Worm (Caenorhabditis elegans) whole organism, young adult: ENCODE results near the gene F38B7.2.

ENCODE experiments used
- C06A6.2 ChIP-seq: fragments of 200-800 bp; sonication (Bioruptor generic); conservative IDR thresholded peaks from 2 replicates; pipeline ENCODE4 v1.3.6; 2022; ENCODE audit warnings: missing genetic modification characterization, missing compliant biosample characterization
- F22D6.2 ChIP-seq: sonication (generic microtip); optimal IDR thresholded peaks from 2 replicates; lab custom pipeline; 2016; ENCODE audit warnings: mild to moderate bottlenecking, missing genetic modification characterization, missing compliant biosample characterization
- F23B12.7 ChIP-seq: sonication (generic microtip); optimal IDR thresholded peaks from 2 replicates; lab custom pipeline; 2017; ENCODE audit warnings: missing genetic modification characterization, mild to moderate bottlenecking, missing compliant biosample characterization, antibody characterized with exemption, moderate library complexity; ENCODE audit not compliant: insufficient read depth
- F33H1.4 ChIP-seq: fragments of 200-800 bp; sonication (Bioruptor generic); IDR thresholded peaks from 2 replicates; pipeline ENCODE4 v1.3.6; 2022; ENCODE audit warnings: missing genetic modification reagents, missing genetic modification characterization, missing compliant biosample characterization
- F37B4.10 ChIP-seq: fragments of 200-800 bp; sonication (Bioruptor generic); IDR thresholded peaks from 2 replicates; pipeline ENCODE4 v1.3.6; 2022; ENCODE audit warnings: missing genetic modification characterization, missing compliant biosample characterization
- F39B2.1 ChIP-seq: fragments of 200-800 bp; sonication (Bioruptor generic); IDR thresholded peaks from 2 replicates; pipeline ENCODE4 v1.3.6; 2022; ENCODE audit warnings: missing genetic modification reagents, missing genetic modification characterization, missing compliant biosample characterization
- F49E8.2 ChIP-seq: sonication (generic microtip); optimal IDR thresholded peaks from 3 replicates; lab custom pipeline; 2017; ENCODE audit warnings: missing genetic modification characterization, mild to moderate bottlenecking, missing compliant biosample characterization, antibody characterized with exemption, moderate library complexity; ENCODE audit not compliant: insufficient read depth
- F55B11.4 ChIP-seq: sonication (generic microtip); optimal IDR thresholded peaks from 2 replicates; lab custom pipeline; 2016; ENCODE audit warnings: missing compliant biosample characterization, missing genetic modification characterization, borderline replicate concordance; ENCODE audit not compliant: insufficient read depth
- F57A8.1 ChIP-seq: fragments of 200-800 bp; sonication (Bioruptor generic); optimal IDR thresholded peaks from 2 replicates; lab custom pipeline; 2018; ENCODE audit warnings: mild to moderate bottlenecking, missing genetic modification characterization, moderate library complexity, missing compliant biosample characterization
- K12H6.12 ChIP-seq: fragments of 200-800 bp; sonication (Bioruptor generic); optimal IDR thresholded peaks from 2 replicates; lab custom pipeline; 2018; ENCODE audit warnings: mild to moderate bottlenecking, missing genetic modification characterization, missing compliant biosample characterization
- Y53F4B.3 ChIP-seq: fragments of 200-800 bp; sonication (Bioruptor generic); IDR thresholded peaks from 2 replicates; pipeline ENCODE4 v1.3.6; 2022; ENCODE audit warnings: missing genetic modification reagents, missing genetic modification characterization, missing compliant biosample characterization
- Y53G8AR.9 ChIP-seq: fragments of 200-800 bp; sonication (Bioruptor generic); conservative IDR thresholded peaks from 2 replicates; pipeline ENCODE4 v1.3.6; 2022; ENCODE audit warnings: missing genetic modification reagents, missing genetic modification characterization, missing compliant biosample characterization
- ama-1 ChIP-seq, 3 experiments: fragments of 150-350 bp in 1 of 3; sonication (generic microtip) in 2 of 3; optimal IDR thresholded peaks; 2 replicates each; lab custom pipeline; 2014 to 2018; ENCODE audit warnings: missing biosample characterization in 2 of 3, missing genetic modification characterization in 2 of 3, missing genetic modification reagents in 2 of 3
- aptf-3 ChIP-seq: fragments of 200-800 bp; sonication (Bioruptor generic); IDR thresholded peaks from 2 replicates; pipeline ENCODE4 v1.3.6; 2022; ENCODE audit warnings: missing genetic modification characterization, missing compliant biosample characterization
- attf-6 ChIP-seq: fragments of 200-800 bp; sonication (Bioruptor generic); IDR thresholded peaks from 2 replicates; pipeline ENCODE4 v1.3.6; 2022; ENCODE audit warnings: missing genetic modification reagents, missing genetic modification characterization, missing compliant biosample characterization
- bed-2 ChIP-seq: fragments of 200-800 bp; sonication (Bioruptor generic); IDR thresholded peaks from 2 replicates; pipeline ENCODE4 v1.3.6; 2022; ENCODE audit warnings: missing genetic modification reagents, missing genetic modification characterization, missing compliant biosample characterization
- ceh-100 ChIP-seq: fragments of 200-800 bp; sonication (Bioruptor generic); IDR thresholded peaks from 2 replicates; pipeline ENCODE4 v1.3.6; 2022; ENCODE audit warnings: missing genetic modification reagents, missing genetic modification characterization, missing compliant biosample characterization
- ceh-27 ChIP-seq: fragments of 200-800 bp; sonication (Bioruptor generic); optimal IDR thresholded peaks from 2 replicates; lab custom pipeline; 2018; ENCODE audit warnings: mild to moderate bottlenecking, missing genetic modification characterization, moderate library complexity, missing compliant biosample characterization
- ceh-79 ChIP-seq: sonication (generic microtip); optimal IDR thresholded peaks from 2 replicates; lab custom pipeline; 2017; ENCODE audit warnings: mild to moderate bottlenecking, missing genetic modification characterization, missing compliant biosample characterization
- egl-18 ChIP-seq: fragments of 200-800 bp; sonication (Bioruptor generic); IDR thresholded peaks from 2 replicates; pipeline ENCODE4 v1.3.6; 2022; ENCODE audit warnings: missing genetic modification reagents, missing genetic modification characterization, missing compliant biosample characterization
- egrh-3 ChIP-seq: fragments of 200-800 bp; sonication (Bioruptor generic); IDR thresholded peaks from 2 replicates; pipeline ENCODE4 v1.3.6; 2022; ENCODE audit warnings: missing genetic modification reagents, missing genetic modification characterization, missing compliant biosample characterization
- fkh-3 ChIP-seq: sonication (generic microtip); optimal IDR thresholded peaks from 2 replicates; lab custom pipeline; 2016; ENCODE audit warnings: mild to moderate bottlenecking, missing genetic modification characterization, missing compliant biosample characterization
- him-1 ChIP-seq: sonication (generic microtip); optimal IDR thresholded peaks from 2 replicates; lab custom pipeline; 2016; ENCODE audit warnings: missing genotype, missing genetic modification reagents, missing genetic modification characterization, missing compliant biosample characterization
- hlh-12 ChIP-seq: sonication (generic microtip); optimal IDR thresholded peaks from 2 replicates; lab custom pipeline; 2016; ENCODE audit warnings: missing genetic modification characterization, missing compliant biosample characterization
- hlh-26 ChIP-seq: fragments of 200-800 bp; sonication (Bioruptor generic); conservative IDR thresholded peaks from 2 replicates; pipeline ENCODE4 v1.3.6; 2022; ENCODE audit warnings: missing genetic modification reagents, missing genetic modification characterization, missing compliant biosample characterization
- hmg-1.2 ChIP-seq: fragments of 200-800 bp; sonication (Bioruptor generic); IDR thresholded peaks from 2 replicates; pipeline ENCODE4 v1.3.6; 2022; ENCODE audit warnings: missing genetic modification reagents, missing genetic modification characterization, missing compliant biosample characterization
- hmg-20 ChIP-seq: fragments of 200-800 bp; sonication (Bioruptor generic); IDR thresholded peaks from 2 replicates; pipeline ENCODE4 v1.3.6; 2022; ENCODE audit warnings: missing genetic modification reagents, missing genetic modification characterization, missing compliant biosample characterization
- hrde-1 ChIP-seq: sonication (generic microtip); optimal IDR thresholded peaks from 2 replicates; lab custom pipeline; 2016; ENCODE audit warnings: missing genetic modification characterization, mild to moderate bottlenecking, missing compliant biosample characterization, moderate library complexity, missing genotype, missing genetic modification reagents, borderline replicate concordance
- lag-1 ChIP-seq: fragments of 200-800 bp; sonication (Bioruptor generic); IDR thresholded peaks from 2 replicates; pipeline ENCODE4 v1.3.6; 2022; ENCODE audit warnings: missing genetic modification reagents, missing genetic modification characterization, missing compliant biosample characterization
- let-526 ChIP-seq: fragments of 200-800 bp; sonication (Bioruptor generic); IDR thresholded peaks from 2 replicates; pipeline ENCODE4 v1.3.6; 2022; ENCODE audit warnings: missing genetic modification reagents, missing genetic modification characterization, missing compliant biosample characterization
- lin-26 ChIP-seq: fragments of 200-800 bp; sonication (Bioruptor generic); IDR thresholded peaks from 2 replicates; pipeline ENCODE4 v1.3.6; 2022; ENCODE audit warnings: missing genetic modification reagents, missing genetic modification characterization, missing compliant biosample characterization
- lin-40 ChIP-seq: sonication (generic microtip); optimal IDR thresholded peaks from 2 replicates; lab custom pipeline; 2016; ENCODE audit warnings: missing genetic modification characterization, mild to moderate bottlenecking, missing compliant biosample characterization, missing genotype, missing genetic modification reagents
- mes-4 ChIP-seq: sonication (generic microtip); optimal IDR thresholded peaks from 2 replicates; lab custom pipeline; 2016; ENCODE audit warnings: missing genotype, missing genetic modification characterization, missing compliant biosample characterization
- mxl-1 ChIP-seq: sonication (generic microtip); optimal IDR thresholded peaks from 2 replicates; lab custom pipeline; 2016; ENCODE audit warnings: missing genetic modification characterization, missing compliant biosample characterization
- nfya-2 ChIP-seq: fragments of 200-800 bp; sonication (Bioruptor generic); IDR thresholded peaks from 2 replicates; pipeline ENCODE4 v1.3.6; 2022; ENCODE audit warnings: missing genetic modification reagents, missing genetic modification characterization, missing compliant biosample characterization
- nfyb-1 ChIP-seq: fragments of 200-800 bp; sonication (Bioruptor generic); IDR thresholded peaks from 2 replicates; pipeline ENCODE4 v1.3.6; 2022; ENCODE audit warnings: missing genetic modification reagents, missing genetic modification characterization, missing compliant biosample characterization
- pbrm-1 ChIP-seq: fragments of 200-800 bp; sonication (Bioruptor generic); IDR thresholded peaks from 2 replicates; pipeline ENCODE4 v1.3.6; 2022; ENCODE audit warnings: missing genetic modification reagents, missing genetic modification characterization, missing compliant biosample characterization
- rec-8 ChIP-seq, 2 experiments: sonication (generic microtip); optimal IDR thresholded peaks; 2 replicates each; lab custom pipeline; 2016; ENCODE audit warnings: mild to moderate bottlenecking in 2 of 2, missing genetic modification characterization in 2 of 2, missing genetic modification reagents in 2 of 2, missing genotype in 2 of 2, missing biosample characterization in 1 of 2, missing compliant biosample characterization in 1 of 2, moderate library complexity in 1 of 2
- somi-1 ChIP-seq: fragments of 200-800 bp; sonication (Bioruptor generic); optimal IDR thresholded peaks from 2 replicates; lab custom pipeline; 2018; ENCODE audit warnings: mild to moderate bottlenecking, missing genetic modification characterization, missing compliant biosample characterization
- sptf-2 ChIP-seq: fragments of 200-800 bp; sonication (Bioruptor generic); optimal IDR thresholded peaks from 2 replicates; lab custom pipeline; 2018; ENCODE audit warnings: mild to moderate bottlenecking, missing genetic modification characterization, missing compliant biosample characterization
- tlf-1 ChIP-seq: fragments of 200-800 bp; sonication (Bioruptor generic); optimal IDR thresholded peaks from 2 replicates; lab custom pipeline; 2018; ENCODE audit warnings: mild to moderate bottlenecking, missing genetic modification characterization, missing compliant biosample characterization
- unc-130 ChIP-seq: sonication (generic microtip); optimal IDR thresholded peaks from 2 replicates; lab custom pipeline; 2016; ENCODE audit warnings: missing genetic modification reagents, missing genetic modification characterization, missing compliant biosample characterization
- unc-62 ChIP-seq: fragments of 150-350 bp; optimal IDR thresholded peaks from 2 replicates; lab custom pipeline; 2014; ENCODE audit warnings: missing biosample characterization, missing genetic modification reagents, missing genetic modification characterization
- zfh-2 ChIP-seq: fragments of 200-800 bp; sonication (Bioruptor generic); conservative IDR thresholded peaks from 2 replicates; pipeline ENCODE4 v1.3.6; 2022; ENCODE audit warnings: missing genetic modification reagents, missing genetic modification characterization, missing compliant biosample characterization
- zim-3 ChIP-seq: sonication (generic microtip); optimal IDR thresholded peaks from 2 replicates; lab custom pipeline; 2017; ENCODE audit warnings: mild to moderate bottlenecking, missing genetic modification characterization, moderate library complexity, missing compliant biosample characterization
- ztf-25 ChIP-seq: fragments of 200-800 bp; sonication (Bioruptor generic); IDR thresholded peaks from 2 replicates; pipeline ENCODE4 v1.3.6; 2022; ENCODE audit warnings: missing genetic modification reagents, missing genetic modification characterization, missing compliant biosample characterization
- ztf-28 ChIP-seq: fragments of 200-800 bp; sonication (Bioruptor generic); IDR thresholded peaks from 2 replicates; pipeline ENCODE4 v1.3.6; 2022; ENCODE audit warnings: missing genetic modification reagents, missing genetic modification characterization, missing compliant biosample characterization
- ztf-3 ChIP-seq: fragments of 200-800 bp; sonication (Bioruptor generic); optimal IDR thresholded peaks from 2 replicates; lab custom pipeline; 2018; ENCODE audit warnings: mild to moderate bottlenecking, missing genetic modification characterization, missing compliant biosample characterization

Gene F38B7.2

DNA sequence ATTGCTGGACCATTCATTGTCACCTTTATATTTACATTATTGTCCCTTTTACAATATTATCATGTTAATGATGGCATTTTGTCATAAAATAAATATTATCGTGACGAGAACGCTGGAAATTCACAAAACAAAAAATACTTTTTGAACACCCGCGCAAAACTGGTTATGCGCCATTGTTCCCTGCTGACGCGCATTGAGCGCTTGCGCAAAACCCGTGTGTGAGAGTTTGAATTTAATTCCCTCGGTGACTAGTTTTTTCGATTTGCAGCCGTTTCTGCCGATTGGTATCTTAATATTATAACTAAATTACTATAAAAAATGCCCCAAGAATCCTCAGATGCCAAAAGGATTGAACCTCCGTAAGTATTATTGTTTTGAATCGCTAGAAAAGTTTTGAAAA lies 22.3 kb upstream of the F38B7.2 start, which contains the start of gene pafo-1:
pafo-1 (plus strand) TSS at position 256 of the 400 bp plus-strand sequence.
- peak; percentile 54; the same call in 1 of the 2 replicates for TF ChIP-seq attf-6
- TF ChIP-seq F57A8.1 (GFP tag; lab: Kevin White, UChicago), result no peak
- TF ChIP-seq zfh-2 (GFP tag; lab: Robert Waterston, UW), result no peak
- TF ChIP-seq zim-3 (tag; lab: Kevin White, UChicago), result no peak
- no peak for TF ChIP-seq F55B11.4 (tag; lab: Kevin White, UChicago)
- peak; percentile 87 for TF ChIP-seq lin-40 (tag; lab: Kevin White, UChicago)
- no peak for TF ChIP-seq hlh-26 (GFP tag; lab: Robert Waterston, UW)
- no peak for TF ChIP-seq bed-2 (GFP tag; lab: Robert Waterston, UW)
- no peak for TF ChIP-seq lag-1 (GFP tag; lab: Robert Waterston, UW)
- no peak for TF ChIP-seq F39B2.1
- TF ChIP-seq somi-1 (GFP tag; lab: Kevin White, UChicago), result peak; percentile 23
- TF ChIP-seq nfyb-1 (GFP tag; lab: Robert Waterston, UW), result peak; percentile 93
- no peak for TF ChIP-seq egrh-3 (GFP tag; lab: Robert Waterston, UW)
- no peak for TF ChIP-seq fkh-3 (tag; lab: Kevin White, UChicago)
- TF ChIP-seq hmg-20 (GFP tag; lab: Robert Waterston, UW), result peak; percentile 72
- peak; percentile 64; the same call in 1 of the 2 replicates for TF ChIP-seq let-526
- no peak for TF ChIP-seq F49E8.2 (tag; lab: Kevin White, UChicago)
- TF ChIP-seq rec-8 (tag; optimal IDR thresholded peaks at IDR 0.05; lab: Kevin White, UChicago), result no peak
- TF ChIP-seq egl-18 (GFP tag; lab: Robert Waterston, UW), result no peak
- peak; percentile 30 for TF ChIP-seq F23B12.7 (tag; lab: Kevin White, UChicago)
- no peak for TF ChIP-seq F37B4.10 (GFP tag; lab: Robert Waterston, UW)
- peak; percentile 91 for TF ChIP-seq pbrm-1 (GFP tag; lab: Robert Waterston, UW)
- TF ChIP-seq mxl-1 (tag; lab: Kevin White, UChicago), result no peak
- TF ChIP-seq ztf-28 (GFP tag; lab: Robert Waterston, UW), result no peak
- peak; percentile 76 for TF ChIP-seq tlf-1 (GFP tag; lab: Kevin White, UChicago)
- TF ChIP-seq ceh-27 (GFP tag; lab: Kevin White, UChicago), result peak; percentile 71
- peak; percentile 56 for TF ChIP-seq him-1 (tag; lab: Kevin White, UChicago)
- TF ChIP-seq unc-130 (GFP tag; lab: Kevin White, UChicago), result peak; percentile 57
- TF ChIP-seq ceh-100 (GFP tag; lab: Robert Waterston, UW), result peak; percentile 84
- peak; percentile 74 for TF ChIP-seq F33H1.4 (GFP tag; lab: Robert Waterston, UW)
- TF ChIP-seq hrde-1 (tag; lab: Kevin White, UChicago), result peak; percentile 57
- TF ChIP-seq unc-62, result no peak
- TF ChIP-seq F22D6.2, result peak; percentile 45
- TF ChIP-seq ztf-25 (GFP tag; lab: Robert Waterston, UW), result 0 out of 2 replicates have a peak, but pooled peaks have one; percentile 58
- no peak for TF ChIP-seq mes-4 (tag; lab: Kevin White, UChicago)
- peak; percentile 91 for TF ChIP-seq Y53G8AR.9
- TF ChIP-seq ztf-3 (GFP tag; lab: Kevin White, UChicago), result no peak
- TF ChIP-seq K12H6.12 (tag; lab: Kevin White, UChicago), result peak; percentile 42
- TF ChIP-seq ama-1 (optimal IDR thresholded peaks at IDR 0.05; lab: Kevin White, UChicago), result no peak
- no peak for TF ChIP-seq ama-1 (GFP tag; optimal IDR thresholded peaks at IDR 0.05; lab: Kevin White, UChicago)
- no peak for TF ChIP-seq ceh-79 (tag; lab: Kevin White, UChicago)
- TF ChIP-seq C06A6.2 (GFP tag; lab: Robert Waterston, UW), result peak; percentile 78
- peak; percentile 64 for TF ChIP-seq hmg-1.2 (GFP tag; lab: Robert Waterston, UW)
- TF ChIP-seq aptf-3 (GFP tag; lab: Robert Waterston, UW), result no peak
- TF ChIP-seq hlh-12, result no peak
- TF ChIP-seq Y53F4B.3, result no peak
- TF ChIP-seq sptf-2 (GFP tag; lab: Kevin White, UChicago), result no peak
- TF ChIP-seq lin-26 (GFP tag; lab: Robert Waterston, UW), result no peak
- TF ChIP-seq nfya-2 (GFP tag; lab: Robert Waterston, UW), result no peak
